Fruit fly (Drosophila melanogaster) whole organism, embryonic: ENCODE data around the gene Nepl13.

ENCODE experiments used
- Aef1 ChIP-seq: fragments of 200-800 bp; sonication (Bioruptor generic); IDR thresholded peaks from 3 replicates; pipeline ENCODE4 v1.3.6; 2022; ENCODE audit warnings: missing biosample characterization, missing genetic modification characterization
- Awh ChIP-seq: fragments of 200-800 bp; sonication (Bioruptor generic); IDR thresholded peaks from 2 replicates; pipeline ENCODE4, ENCODE4 v1.3.6; 2022; ENCODE audit warnings: missing biosample characterization, missing genetic modification characterization
- CG34224 ChIP-seq: fragments of 200-800 bp; sonication (Bioruptor generic); IDR thresholded peaks from 3 replicates; pipeline ENCODE4 v1.3.6; 2022; ENCODE audit warnings: missing biosample characterization, missing genetic modification characterization; ENCODE audit not compliant: partially characterized antibody
- CG9817 ChIP-seq: fragments of 200-800 bp; sonication (Bioruptor generic); optimal IDR thresholded peaks from 2 replicates; lab custom pipeline; 2018; ENCODE audit warnings: missing biosample characterization, mild to moderate bottlenecking, missing genetic modification characterization, moderate library complexity
- HmgD ChIP-seq: fragments of 200-800 bp; sonication (Bioruptor generic); optimal IDR thresholded peaks from 3 replicates; lab custom pipeline; 2016; ENCODE audit warnings: missing biosample characterization, missing genetic modification characterization
- Opbp ChIP-seq: fragments of 200-800 bp; sonication (Bioruptor generic); IDR thresholded peaks from 3 replicates; pipeline ENCODE4 v1.3.6; 2022; ENCODE audit warnings: missing biosample characterization, missing genetic modification characterization; ENCODE audit not compliant: partially characterized antibody
- Trl ChIP-seq, 3 experiments: fragments of >200 bp in 2 of 3; fragments of 200-800 bp in 1 of 3; sonication (Bioruptor generic) in 1 of 3; optimal IDR thresholded peaks; 2 replicates in 1 of 3; 3 replicates in 2 of 3; lab custom pipeline; 2016 to 2017; ENCODE audit warnings: missing biosample characterization in 1 of 3, missing genetic modification characterization in 1 of 3
- chm ChIP-seq: fragments of 200-800 bp; sonication (Bioruptor generic); IDR thresholded peaks from 2 replicates; pipeline ENCODE4 v1.3.6; 2022; ENCODE audit warnings: missing biosample characterization, missing genetic modification characterization
- da ChIP-seq: fragments of 200-800 bp; sonication (Bioruptor generic); optimal IDR thresholded peaks from 2 replicates; lab custom pipeline; 2016; ENCODE audit warnings: missing biosample characterization, missing genetic modification characterization
- gcm2 ChIP-seq: fragments of 200-800 bp; sonication (Bioruptor generic); optimal IDR thresholded peaks from 2 replicates; lab custom pipeline; 2016; ENCODE audit warnings: missing biosample characterization, missing genetic modification characterization
- hkb ChIP-seq, 2 experiments: fragments of 200-800 bp in 1 of 2; fragments of >200 bp in 1 of 2; sonication (Bioruptor generic) in 1 of 2; IDR thresholded peaks in 1 of 2; optimal IDR thresholded peaks in 1 of 2; 2 replicates each; pipeline versions ENCODE4 v1.3.6 to Lab custom; 2017 to 2022; ENCODE audit warnings: missing biosample characterization in 1 of 2, missing genetic modification characterization in 1 of 2
- sr ChIP-seq: fragments of 200-800 bp; sonication (Bioruptor generic); IDR thresholded peaks from 3 replicates; pipeline ENCODE4 v1.3.6; 2022; ENCODE audit warnings: missing biosample characterization, missing genetic modification characterization
- vnd ChIP-seq: fragments of 200-800 bp; sonication (Bioruptor generic); IDR thresholded peaks from 3 replicates; pipeline ENCODE4 v1.3.6; 2022; ENCODE audit warnings: missing biosample characterization, missing genetic modification characterization; ENCODE audit not compliant: partially characterized antibody

dm6 chr3R:22750039-22750438, 10.8 kb downstream of the Nepl13 start:
- TF ChIP-seq HmgD (GFP tag; lab: Kevin White, UChicago) (no peak), vnd (GFP tag; lab: Robert Waterston, UW) (no peak), hkb (optimal IDR thresholded peaks at IDR 0.05; lab: Kevin White, UChicago) (no peak), hkb (GFP tag; IDR thresholded peaks at IDR 0.05; lab: Robert Waterston, UW) (no peak), Aef1 (GFP tag; lab: Robert Waterston, UW) (no peak), Awh (no peak), CG34224 (GFP tag; lab: Robert Waterston, UW) (no peak), chm (GFP tag; lab: Robert Waterston, UW) (0 out of 2 replicates have a peak, but pooled peaks have one; percentile 10), CG9817 (tag; lab: Kevin White, UChicago) (no peak), Trl (optimal IDR thresholded peaks at IDR 0.05; lab: Kevin White, UChicago) (no peak), Trl (GFP tag; optimal IDR thresholded peaks at IDR 0.05; lab: Kevin White, UChicago) (no peak), Opbp (GFP tag; lab: Robert Waterston, UW) (no peak), da (GFP tag; lab: Kevin White, UChicago) (no peak), sr (GFP tag; lab: Robert Waterston, UW) (no peak), gcm2 (GFP tag; lab: Kevin White, UChicago) (no peak)
